Worm (Caenorhabditis elegans) whole organism, L4/young adult: Measurements from ENCODE around the gene Y17G7B.18.

Source experiments
- W03F9.2 ChIP-seq: fragments of 150-350 bp; optimal IDR thresholded peaks from 2 replicates; lab custom pipeline; 2014; ENCODE audit warnings: missing biosample characterization, missing genetic modification characterization
- dao-5 ChIP-seq: sonication (generic microtip); optimal IDR thresholded peaks from 2 replicates; lab custom pipeline; 2016; ENCODE audit warnings: missing genotype, missing genetic modification characterization, moderate library complexity, missing compliant biosample characterization

ce11 chrII:12080015-12080414, 27.6 kb downstream of the Y17G7B.18 start:
- TF ChIP-seq dao-5 (tag; lab: Kevin White, UChicago) (no peak), W03F9.2 (no peak)
